Worm (Caenorhabditis elegans) whole organism, mixed stage, embryonic: ENCODE results near the gene ZC239.20.
"Not testable (repeated sequence)": the region's sequence is repeated elsewhere in the genome, so short reads cannot be mapped to it uniquely, and the experiment has no call there.

Experiments
- M03D4.4 ChIP-seq: sonication (generic microtip); optimal IDR thresholded peaks from 2 replicates; lab custom pipeline; 2017; ENCODE audit warnings: mild to moderate bottlenecking, missing genetic modification characterization, missing compliant biosample characterization
- bed-3 ChIP-seq: fragments of 200-800 bp; sonication (Bioruptor generic); optimal IDR thresholded peaks from 3 replicates; lab custom pipeline; 2018; ENCODE audit warnings: mild to moderate bottlenecking, missing genetic modification characterization, moderate library complexity, missing compliant biosample characterization
- blmp-1 ChIP-seq: fragments of 150-350 bp; optimal IDR thresholded peaks from 2 replicates; lab custom pipeline; 2014; ENCODE audit warnings: missing biosample characterization, missing genetic modification characterization
- ceh-39 ChIP-seq: fragments of 150-350 bp; optimal IDR thresholded peaks from 2 replicates; lab custom pipeline; 2014; ENCODE audit warnings: missing biosample characterization, missing genetic modification characterization
- ceh-43 ChIP-seq: fragments of 200-800 bp; sonication (Bioruptor generic); optimal IDR thresholded peaks from 2 replicates; lab custom pipeline; 2018; ENCODE audit warnings: mild to moderate bottlenecking, missing genetic modification characterization, moderate library complexity, missing compliant biosample characterization
- ceh-83 ChIP-seq: fragments of 200-800 bp; sonication (Bioruptor generic); optimal IDR thresholded peaks from 2 replicates; lab custom pipeline; 2018; ENCODE audit warnings: mild to moderate bottlenecking, missing genetic modification characterization, missing compliant biosample characterization
- ces-1 ChIP-seq: fragments of 150-350 bp; optimal IDR thresholded peaks from 2 replicates; lab custom pipeline; 2014; ENCODE audit warnings: missing biosample characterization, missing genetic modification reagents, missing genetic modification characterization
- cnd-1 ChIP-seq: fragments of 200-800 bp; sonication (Bioruptor generic); optimal IDR thresholded peaks from 2 replicates; lab custom pipeline; 2018; ENCODE audit warnings: mild to moderate bottlenecking, missing genetic modification characterization, missing compliant biosample characterization
- drap-1 ChIP-seq: fragments of 200-800 bp; sonication (Bioruptor generic); optimal IDR thresholded peaks from 3 replicates; lab custom pipeline; 2018; ENCODE audit warnings: mild to moderate bottlenecking, missing genetic modification characterization, missing compliant biosample characterization
- elt-1 ChIP-seq: sonication (generic microtip); optimal IDR thresholded peaks from 2 replicates; lab custom pipeline; 2017; ENCODE audit warnings: missing genetic modification characterization, mild to moderate bottlenecking, missing compliant biosample characterization, antibody characterized with exemption, moderate library complexity, borderline replicate concordance; ENCODE audit not compliant: insufficient read depth
- elt-3 ChIP-seq: fragments of 150-350 bp; optimal IDR thresholded peaks from 2 replicates; lab custom pipeline; 2014; ENCODE audit warnings: missing biosample characterization, missing genetic modification characterization
- flh-1 ChIP-seq: fragments of 200-800 bp; sonication (Bioruptor generic); optimal IDR thresholded peaks from 2 replicates; lab custom pipeline; 2018; ENCODE audit warnings: mild to moderate bottlenecking, missing genetic modification characterization, moderate library complexity, missing compliant biosample characterization
- ham-2 ChIP-seq: fragments of 200-800 bp; sonication (Bioruptor generic); optimal IDR thresholded peaks from 2 replicates; lab custom pipeline; 2018; ENCODE audit warnings: mild to moderate bottlenecking, missing genetic modification characterization, missing compliant biosample characterization
- hlh-1 ChIP-seq: fragments of 150-350 bp; optimal IDR thresholded peaks from 2 replicates; lab custom pipeline; 2014; ENCODE audit warnings: missing biosample characterization, missing genetic modification reagents, missing genetic modification characterization
- lin-13 ChIP-seq: fragments of 150-350 bp; optimal IDR thresholded peaks from 2 replicates; lab custom pipeline; 2014; ENCODE audit warnings: missing biosample characterization, missing genetic modification characterization
- lin-32 ChIP-seq: fragments of 200-800 bp; sonication (Bioruptor generic); optimal IDR thresholded peaks from 2 replicates; lab custom pipeline; 2018; ENCODE audit warnings: mild to moderate bottlenecking, missing genetic modification characterization, missing compliant biosample characterization
- lsy-2 ChIP-seq: fragments of 150-350 bp; optimal IDR thresholded peaks from 2 replicates; lab custom pipeline; 2014; ENCODE audit warnings: missing biosample characterization, missing genetic modification characterization
- mab-5 ChIP-seq: fragments of 150-350 bp; optimal IDR thresholded peaks from 2 replicates; lab custom pipeline; 2014; ENCODE audit warnings: missing biosample characterization, missing genetic modification characterization
- mep-1 ChIP-seq: fragments of 150-350 bp; optimal IDR thresholded peaks from 2 replicates; lab custom pipeline; 2017; ENCODE audit warnings: missing biosample characterization, missing genetic modification reagents, missing genetic modification characterization, inconsistent platforms
- mls-2 ChIP-seq: sonication (generic microtip); optimal IDR thresholded peaks from 2 replicates; lab custom pipeline; 2016; ENCODE audit warnings: mild to moderate bottlenecking, missing genetic modification characterization, moderate library complexity, missing compliant biosample characterization
- nhr-12 ChIP-seq: fragments of 150-350 bp; optimal IDR thresholded peaks from 2 replicates; lab custom pipeline; 2014; ENCODE audit warnings: missing biosample characterization, missing genetic modification characterization
- nhr-2 ChIP-seq: fragments of 150-350 bp; optimal IDR thresholded peaks from 2 replicates; lab custom pipeline; 2014; ENCODE audit warnings: missing biosample characterization, missing genetic modification characterization
- nhr-237 ChIP-seq: fragments of 150-350 bp; optimal IDR thresholded peaks from 2 replicates; lab custom pipeline; 2014; ENCODE audit warnings: missing biosample characterization, missing genetic modification characterization
- nhr-28 ChIP-seq: fragments of 150-350 bp; optimal IDR thresholded peaks from 2 replicates; lab custom pipeline; 2014; ENCODE audit warnings: missing biosample characterization, missing genetic modification characterization
- pha-4 ChIP-seq: fragments of 150-350 bp; optimal IDR thresholded peaks from 2 replicates; lab custom pipeline; 2018; ENCODE audit warnings: missing biosample characterization, missing genetic modification reagents, missing genetic modification characterization
- sem-2 ChIP-seq: fragments of 200-800 bp; sonication (Bioruptor generic); optimal IDR thresholded peaks from 2 replicates; lab custom pipeline; 2018; ENCODE audit warnings: mild to moderate bottlenecking, missing genetic modification characterization, missing compliant biosample characterization
- snpc-4 ChIP-seq: fragments of 150-350 bp; optimal IDR thresholded peaks from 2 replicates; lab custom pipeline; 2014; ENCODE audit warnings: missing biosample characterization, missing genetic modification characterization
- sptf-1 ChIP-seq: sonication (generic microtip); optimal IDR thresholded peaks from 2 replicates; lab custom pipeline; 2017; ENCODE audit warnings: mild to moderate bottlenecking, missing genetic modification characterization, moderate library complexity, missing compliant biosample characterization
- tbx-8 ChIP-seq: fragments of 200-800 bp; sonication (Bioruptor generic); optimal IDR thresholded peaks from 2 replicates; lab custom pipeline; 2018; ENCODE audit warnings: mild to moderate bottlenecking, missing genetic modification characterization, moderate library complexity, missing compliant biosample characterization
- unc-120 ChIP-seq: sonication (generic microtip); optimal IDR thresholded peaks from 2 replicates; lab custom pipeline; 2017; ENCODE audit warnings: missing genetic modification characterization, missing compliant biosample characterization; ENCODE audit not compliant: poor library complexity, severe bottlenecking
- unc-62 ChIP-seq: fragments of 150-350 bp; optimal IDR thresholded peaks from 2 replicates; lab custom pipeline; 2014; ENCODE audit warnings: missing biosample characterization, missing genetic modification reagents, missing genetic modification characterization
- zip-8 ChIP-seq: fragments of 150-350 bp; optimal IDR thresholded peaks from 2 replicates; lab custom pipeline; 2014; ENCODE audit warnings: missing biosample characterization, missing genetic modification characterization
- ztf-11 ChIP-seq: fragments of 150-350 bp; optimal IDR thresholded peaks from 2 replicates; lab custom pipeline; 2014; ENCODE audit warnings: missing biosample characterization, missing genetic modification characterization

The ZC239.20 gene

ce11 chrII:3202519-3202918 is 3.8 kb downstream of the ZC239.20 start, which contains the start of gene sri-53:
sri-53 (minus strand) TSS chrII:3202619.
- TF ChIP-seq nhr-12 (no peak), nhr-237 (tag; lab: Kevin White, UChicago) (no peak), nhr-28 (no peak), ces-1 (GFP tag; lab: Kevin White, UChicago) (no peak), ztf-11 (no peak), pha-4 (no peak), ham-2 (GFP tag; lab: Kevin White, UChicago) (no peak), ceh-83 (no peak), mep-1 (tag; lab: Kevin White, UChicago) (no peak), lsy-2 (tag; lab: Kevin White, UChicago) (no peak), unc-120 (no peak), tbx-8 (GFP tag; lab: Kevin White, UChicago) (no peak), mls-2 (tag; lab: Kevin White, UChicago) (no peak), M03D4.4 (no peak), bed-3 (GFP tag; lab: Kevin White, UChicago) (no peak)

ce11 chrII:3201242-3201641 is 5.1 kb downstream of the ZC239.20 start, which contains the start of gene sri-48:
sri-48 (minus strand) TSS chrII:3201342.
- not testable (repeated sequence) for TF ChIP-seq hlh-1, ztf-11, nhr-28

- TF ChIP-seq bed-3 (GFP tag; lab: Kevin White, UChicago) (no peak), ceh-39 (tag; lab: Kevin White, UChicago) (no peak), ceh-83 (no peak), flh-1 (GFP tag; lab: Kevin White, UChicago) (no peak), nhr-237 (tag; lab: Kevin White, UChicago) (no peak), nhr-2 (tag; lab: Kevin White, UChicago) (no peak), elt-3 (no peak), snpc-4 (tag; lab: Kevin White, UChicago) (no peak), lsy-2 (tag; lab: Kevin White, UChicago) (no peak), sptf-1 (tag; lab: Kevin White, UChicago) (no peak), elt-1 (tag; lab: Kevin White, UChicago) (no peak), mep-1 (tag; lab: Kevin White, UChicago) (no peak)
These were observed 7.3 kb downstream of the ZC239.20 start, which contains the start of gene sri-51 for ce11 chrII:3198998-3199397. sri-51 (minus strand) TSS chrII:3199098.

- TF ChIP-seq zip-8 (tag; lab: Kevin White, UChicago) (no peak), sptf-1 (tag; lab: Kevin White, UChicago) (no peak), mls-2 (tag; lab: Kevin White, UChicago) (no peak), pha-4 (no peak), nhr-237 (tag; lab: Kevin White, UChicago) (no peak), ceh-39 (tag; lab: Kevin White, UChicago) (no peak), ceh-43 (GFP tag; lab: Kevin White, UChicago) (no peak), unc-62 (GFP tag; lab: Kevin White, UChicago) (no peak), elt-3 (no peak), mab-5 (no peak), nhr-28 (no peak), M03D4.4 (no peak), lin-13 (no peak), tbx-8 (GFP tag; lab: Kevin White, UChicago) (no peak), drap-1 (no peak), sem-2 (GFP tag; lab: Kevin White, UChicago) (no peak)
These were observed 9.4 kb downstream of the ZC239.20 start, which contains the start of gene gcy-15 for ce11 chrII:3196966-3197365. gcy-15 (minus strand) TSS chrII:3197066.

- TF ChIP-seq nhr-237 (tag; lab: Kevin White, UChicago) (no peak), flh-1 (GFP tag; lab: Kevin White, UChicago) (no peak), unc-62 (GFP tag; lab: Kevin White, UChicago) (no peak), blmp-1 (tag; lab: Kevin White, UChicago) (no peak), mls-2 (tag; lab: Kevin White, UChicago) (no peak), lin-32 (GFP tag; lab: Kevin White, UChicago) (no peak), hlh-1 (no peak), sptf-1 (tag; lab: Kevin White, UChicago) (no peak), mab-5 (no peak), nhr-28 (no peak), nhr-2 (tag; lab: Kevin White, UChicago) (no peak), lin-13 (no peak), ztf-11 (no peak), drap-1 (no peak), ces-1 (GFP tag; lab: Kevin White, UChicago) (no peak), tbx-8 (GFP tag; lab: Kevin White, UChicago) (no peak), cnd-1 (tag; lab: Kevin White, UChicago) (no peak)
These were observed 10.6 kb downstream of the ZC239.20 start for ce11 chrII:3195739-3196138.
